Fruit fly (Drosophila melanogaster) whole organism, embryonic: Measurements from ENCODE around the gene CG6893.

ENCODE experiments used
- Atf6 ChIP-seq: fragments of 200-800 bp; sonication (Bioruptor generic); IDR thresholded peaks from 2 replicates; pipeline ENCODE4 v1.3.6; 2022; ENCODE audit warnings: missing biosample characterization, missing genetic modification characterization
- Bgb ChIP-seq: fragments of 200-800 bp; sonication (Bioruptor generic); IDR thresholded peaks from 2 replicates; pipeline ENCODE4 v1.3.6; 2022; ENCODE audit warnings: missing biosample characterization, missing genetic modification characterization; ENCODE audit not compliant: partially characterized antibody
- CG10267 ChIP-seq: fragments of 200-800 bp; sonication (Bioruptor generic); optimal IDR thresholded peaks from 2 replicates; lab custom pipeline; 2018; ENCODE audit warnings: missing biosample characterization, mild to moderate bottlenecking, missing genetic modification characterization, moderate library complexity
- CG12104 ChIP-seq: fragments of 200-800 bp; sonication (Bioruptor generic); optimal IDR thresholded peaks from 3 replicates; lab custom pipeline; 2016; ENCODE audit warnings: missing biosample characterization, missing genetic modification characterization
- CG12155 ChIP-seq: fragments of 200-800 bp; sonication (Bioruptor generic); optimal IDR thresholded peaks from 3 replicates; lab custom pipeline; 2016; ENCODE audit warnings: missing biosample characterization, missing genetic modification characterization
- CG14667 ChIP-seq: fragments of 200-800 bp; sonication (Bioruptor generic); IDR thresholded peaks from 2 replicates; pipeline ENCODE4 v1.3.6; 2022; ENCODE audit warnings: missing biosample characterization, missing genetic modification characterization
- CG15514 ChIP-seq: fragments of 200-800 bp; sonication (Bioruptor generic); optimal IDR thresholded peaks from 3 replicates; lab custom pipeline; 2017; ENCODE audit warnings: missing biosample characterization, missing genetic modification characterization, mild to moderate bottlenecking, moderate library complexity, missing genetic modification reagents
- CG15601 ChIP-seq: fragments of 200-800 bp; sonication (Bioruptor generic); optimal IDR thresholded peaks from 3 replicates; lab custom pipeline; 2019; ENCODE audit warnings: missing biosample characterization, mild to moderate bottlenecking, missing genetic modification characterization, moderate library complexity
- CG2889 ChIP-seq: fragments of 200-800 bp; sonication (Bioruptor generic); IDR thresholded peaks from 3 replicates; pipeline ENCODE4 v1.3.6; 2022; ENCODE audit warnings: missing biosample characterization, missing genetic modification characterization
- CG3407 ChIP-seq: fragments of 200-800 bp; sonication (Bioruptor generic); optimal IDR thresholded peaks from 2 replicates; lab custom pipeline; 2018; ENCODE audit warnings: missing biosample characterization, mild to moderate bottlenecking, missing genetic modification characterization
- CG3995 ChIP-seq: fragments of 200-800 bp; sonication (Bioruptor generic); optimal IDR thresholded peaks from 3 replicates; lab custom pipeline; 2016; ENCODE audit warnings: missing biosample characterization, missing genetic modification characterization
- CG4282 ChIP-seq: fragments of 200-800 bp; sonication (Bioruptor generic); optimal IDR thresholded peaks from 2 replicates; lab custom pipeline; 2016; ENCODE audit warnings: missing biosample characterization, missing genetic modification characterization
- CG6272 ChIP-seq: fragments of 200-800 bp; sonication (Bioruptor generic); IDR thresholded peaks from 2 replicates; pipeline ENCODE4 v1.3.6; 2022; ENCODE audit warnings: missing biosample characterization, missing genetic modification characterization
- CG6765 ChIP-seq: fragments of 200-800 bp; sonication (Bioruptor generic); optimal IDR thresholded peaks from 3 replicates; lab custom pipeline; 2017; ENCODE audit warnings: missing biosample characterization, mild to moderate bottlenecking, missing genetic modification characterization
- CG7556 ChIP-seq: fragments of 200-800 bp; sonication (Bioruptor generic); optimal IDR thresholded peaks from 2 replicates; lab custom pipeline; 2017; ENCODE audit warnings: missing biosample characterization, mild to moderate bottlenecking, missing genetic modification characterization
- CG9609 ChIP-seq: fragments of 200-800 bp; sonication (Bioruptor generic); optimal IDR thresholded peaks from 3 replicates; lab custom pipeline; 2016; ENCODE audit warnings: missing biosample characterization, missing genetic modification characterization
- CG9727 ChIP-seq: fragments of 200-800 bp; sonication (Bioruptor generic); optimal IDR thresholded peaks from 3 replicates; lab custom pipeline; 2017; ENCODE audit warnings: missing biosample characterization, mild to moderate bottlenecking, missing genetic modification characterization
- CG9797 ChIP-seq: fragments of 200-800 bp; sonication (Bioruptor generic); optimal IDR thresholded peaks from 3 replicates; lab custom pipeline; 2018; ENCODE audit warnings: missing biosample characterization, mild to moderate bottlenecking, missing genetic modification characterization
- Dp ChIP-seq: fragments of 200-800 bp; sonication (Bioruptor generic); optimal IDR thresholded peaks from 2 replicates; lab custom pipeline; 2018; ENCODE audit warnings: missing biosample characterization, mild to moderate bottlenecking, missing genetic modification characterization, moderate library complexity
- Drgx ChIP-seq: fragments of 200-800 bp; sonication (Bioruptor generic); IDR thresholded peaks from 2 replicates; pipeline ENCODE4 v1.3.6; 2022; ENCODE audit warnings: missing biosample characterization, missing genetic modification characterization
- E2f1 ChIP-seq: fragments of 200-800 bp; sonication (Bioruptor generic); IDR thresholded peaks from 2 replicates; pipeline ENCODE4 v1.3.6; 2022; ENCODE audit warnings: missing biosample characterization, missing genetic modification characterization
- Fer2 ChIP-seq: fragments of 200-800 bp; sonication (Bioruptor generic); optimal IDR thresholded peaks from 2 replicates; lab custom pipeline; 2018; ENCODE audit warnings: missing biosample characterization, mild to moderate bottlenecking, missing genetic modification characterization, moderate library complexity
- Gsc ChIP-seq: fragments of 200-800 bp; sonication (Bioruptor generic); IDR thresholded peaks from 2 replicates; pipeline ENCODE4 v1.3.6; 2022; ENCODE audit warnings: missing biosample characterization, missing genetic modification characterization
- Gug ChIP-seq: fragments of 200-800 bp; sonication (Bioruptor generic); IDR thresholded peaks from 4 replicates; pipeline ENCODE4 v1.3.6; 2022; ENCODE audit warnings: missing biosample characterization, missing genetic modification characterization
- Hr3 ChIP-seq: fragments of 200-800 bp; sonication (Bioruptor generic); optimal IDR thresholded peaks from 3 replicates; lab custom pipeline; 2016; ENCODE audit warnings: missing biosample characterization, missing genetic modification characterization
- Max ChIP-seq: fragments of 200-800 bp; sonication (Bioruptor generic); optimal IDR thresholded peaks from 2 replicates; lab custom pipeline; 2016; ENCODE audit warnings: missing biosample characterization, mild to moderate bottlenecking, missing genetic modification characterization
- NC2α ChIP-seq: fragments of 200-800 bp; sonication (Bioruptor generic); optimal IDR thresholded peaks from 2 replicates; lab custom pipeline; 2016; ENCODE audit warnings: missing biosample characterization, missing genetic modification characterization
- Nf-YB ChIP-seq: fragments of 200-800 bp; sonication (Bioruptor generic); optimal IDR thresholded peaks from 3 replicates; lab custom pipeline; 2019; ENCODE audit warnings: missing biosample characterization, mild to moderate bottlenecking, missing genetic modification characterization, moderate library complexity
- Nf-YC ChIP-seq: fragments of 200-800 bp; optimal IDR thresholded peaks from 3 replicates; lab custom pipeline; 2019; ENCODE audit warnings: missing biosample characterization, mild to moderate bottlenecking, missing genetic modification characterization, moderate library complexity
- Oaz ChIP-seq: fragments of 200-800 bp; sonication (Bioruptor generic); IDR thresholded peaks from 2 replicates; pipeline ENCODE4 v1.3.6; 2022; ENCODE audit warnings: missing biosample characterization, missing genetic modification characterization
- Six4 ChIP-seq: fragments of 200-800 bp; sonication (Bioruptor generic); optimal IDR thresholded peaks from 2 replicates; lab custom pipeline; 2016; ENCODE audit warnings: missing biosample characterization, missing genetic modification characterization
- Usf ChIP-seq: fragments of 200-800 bp; sonication (Bioruptor generic); optimal IDR thresholded peaks from 2 replicates; lab custom pipeline; 2017; ENCODE audit warnings: missing genotype, missing biosample characterization, missing genetic modification characterization
- YL-1 ChIP-seq: fragments of 200-800 bp; sonication (Bioruptor generic); optimal IDR thresholded peaks from 3 replicates; lab custom pipeline; 2017; ENCODE audit warnings: missing biosample characterization, mild to moderate bottlenecking, missing genetic modification characterization
- amos ChIP-seq: fragments of 200-800 bp; sonication (Bioruptor generic); IDR thresholded peaks from 2 replicates; pipeline ENCODE4 v1.3.6; 2022; ENCODE audit warnings: missing biosample characterization, missing genetic modification characterization; ENCODE audit not compliant: partially characterized antibody
- aop ChIP-seq: fragments of 200-800 bp; sonication (Bioruptor generic); IDR thresholded peaks from 2 replicates; pipeline ENCODE4 v1.3.6; 2022; ENCODE audit warnings: missing biosample characterization, missing genetic modification characterization
- ase ChIP-seq: fragments of 200-800 bp; sonication (Bioruptor generic); IDR thresholded peaks from 3 replicates; pipeline ENCODE4 v1.3.6; 2022; ENCODE audit warnings: missing biosample characterization, missing genetic modification characterization
- btn ChIP-seq: fragments of 200-800 bp; sonication (Bioruptor generic); optimal IDR thresholded peaks from 2 replicates; lab custom pipeline; 2016; ENCODE audit warnings: missing biosample characterization, missing genetic modification characterization
- cad ChIP-seq: fragments of >200 bp; optimal IDR thresholded peaks from 2 replicates; lab custom pipeline; 2017; ENCODE audit warnings: missing biosample characterization, missing genetic modification characterization
- cg ChIP-seq: fragments of 200-800 bp; sonication (Bioruptor generic); optimal IDR thresholded peaks from 3 replicates; lab custom pipeline; 2019; ENCODE audit warnings: missing biosample characterization, mild to moderate bottlenecking, missing genetic modification characterization, moderate library complexity
- crol ChIP-seq: fragments of 200-800 bp; sonication (Bioruptor generic); IDR thresholded peaks from 2 replicates; pipeline ENCODE4 v1.3.6; 2022; ENCODE audit warnings: missing biosample characterization, missing genetic modification characterization
- dpn ChIP-seq, 2 experiments: fragments of 200-800 bp; sonication (Bioruptor generic); optimal IDR thresholded peaks; 3 replicates each; lab custom pipeline; 2016; ENCODE audit warnings: missing biosample characterization in 2 of 2, missing genetic modification characterization in 2 of 2
- gem ChIP-seq: fragments of 200-800 bp; sonication (Bioruptor generic); optimal IDR thresholded peaks from 2 replicates; lab custom pipeline; 2019; ENCODE audit warnings: missing biosample characterization, mild to moderate bottlenecking, missing genetic modification characterization, moderate library complexity
- gt ChIP-seq: fragments of 200-800 bp; sonication (Bioruptor generic); IDR thresholded peaks from 2 replicates; pipeline ENCODE4 v1.3.6; 2022; ENCODE audit warnings: missing biosample characterization, missing genetic modification characterization
- jumu ChIP-seq: fragments of 200-800 bp; sonication (Bioruptor generic); optimal IDR thresholded peaks from 3 replicates; lab custom pipeline; 2016; ENCODE audit warnings: missing biosample characterization, missing genetic modification characterization
- ken ChIP-seq: fragments of 200-800 bp; sonication (Bioruptor generic); IDR thresholded peaks from 3 replicates; pipeline ENCODE4 v1.3.6; 2022; ENCODE audit warnings: missing biosample characterization, missing genetic modification characterization
- mld ChIP-seq: fragments of 200-800 bp; sonication (Bioruptor generic); IDR thresholded peaks from 3 replicates; pipeline ENCODE4 v1.3.6; 2022; ENCODE audit warnings: missing biosample characterization, missing genetic modification characterization; ENCODE audit not compliant: partially characterized antibody
- run ChIP-seq: fragments of 200-800 bp; sonication (Bioruptor generic); optimal IDR thresholded peaks from 3 replicates; lab custom pipeline; 2018; ENCODE audit warnings: missing biosample characterization, mild to moderate bottlenecking, missing genetic modification characterization
- sc ChIP-seq, 3 experiments: fragments of >200 bp in 2 of 3; fragments of 200-800 bp in 1 of 3; sonication (Bioruptor generic) in 1 of 3; optimal IDR thresholded peaks; 2 replicates in 2 of 3; 3 replicates in 1 of 3; lab custom pipeline; 2017; ENCODE audit warnings: mild to moderate bottlenecking in 1 of 3, missing biosample characterization in 1 of 3, missing genetic modification characterization in 1 of 3, missing genetic modification reagents in 1 of 3
- seq ChIP-seq: fragments of 200-800 bp; sonication (Bioruptor generic); IDR thresholded peaks from 2 replicates; pipeline ENCODE4 v1.3.6; 2022; ENCODE audit warnings: missing biosample characterization, missing genetic modification characterization
- trh ChIP-seq: fragments of 200-800 bp; sonication (Bioruptor generic); optimal IDR thresholded peaks from 2 replicates; lab custom pipeline; 2016; ENCODE audit warnings: missing biosample characterization, missing genetic modification characterization
- wek ChIP-seq: fragments of 200-800 bp; sonication (Bioruptor generic); optimal IDR thresholded peaks from 3 replicates; lab custom pipeline; 2018; ENCODE audit warnings: missing biosample characterization, mild to moderate bottlenecking, missing genetic modification characterization, moderate library complexity
- zen2 ChIP-seq: fragments of 200-800 bp; sonication (Bioruptor generic); IDR thresholded peaks from 3 replicates; pipeline ENCODE4 v1.3.6; 2022; ENCODE audit warnings: missing biosample characterization, missing genetic modification characterization; ENCODE audit not compliant: partially characterized antibody

Gene CG6893

dm6 chr3L:18672203-18672602, 21.8 kb upstream of the CG6893 start (continued):
- TF ChIP-seq Bgb (GFP tag; lab: Robert Waterston, UW) (peak; percentile 57), gem (tag; lab: Kevin White, UChicago) (no peak), ase (GFP tag; lab: Robert Waterston, UW) (no peak), CG9609 (GFP tag; lab: Kevin White, UChicago) (no peak), Nf-YB (GFP tag; lab: Kevin White, UChicago) (no peak), E2f1 (GFP tag; lab: Robert Waterston, UW) (no peak), aop (no peak), Six4 (GFP tag; lab: Kevin White, UChicago) (no peak), Fer2 (no peak), trh (GFP tag; lab: Kevin White, UChicago) (no peak), amos (GFP tag; lab: Robert Waterston, UW) (no peak), gt (GFP tag; lab: Robert Waterston, UW) (no peak), Drgx (GFP tag; lab: Robert Waterston, UW) (peak; percentile 36; the same call in 1 of the 2 replicates), CG3407 (GFP tag; lab: Kevin White, UChicago) (no peak), Gsc (GFP tag; lab: Robert Waterston, UW) (no peak), CG15514 (GFP tag; lab: Kevin White, UChicago) (peak; percentile 96), cg (GFP tag; lab: Kevin White, UChicago) (no peak), btn (GFP tag; lab: Kevin White, UChicago) (no peak), Atf6 (GFP tag; lab: Robert Waterston, UW) (no peak), CG12104 (no peak), NC2α (GFP tag; lab: Kevin White, UChicago) (no peak), seq (no peak; the same call in 1 of the 2 replicates), jumu (GFP tag; lab: Kevin White, UChicago) (no peak), CG2889 (GFP tag; lab: Robert Waterston, UW) (no peak), CG9727 (GFP tag; lab: Kevin White, UChicago) (no peak), CG4282 (no peak), CG10267 (tag; lab: Kevin White, UChicago) (peak; percentile 18), Nf-YC (tag; lab: Kevin White, UChicago) (no peak), Hr3 (GFP tag; lab: Kevin White, UChicago) (no peak), CG15601 (tag; lab: Kevin White, UChicago) (no peak), wek (GFP tag; lab: Kevin White, UChicago) (no peak), ken (GFP tag; lab: Robert Waterston, UW) (no peak), YL-1 (GFP tag; lab: Kevin White, UChicago) (peak; percentile 42), zen2 (GFP tag; lab: Robert Waterston, UW) (no peak), mld (GFP tag; lab: Robert Waterston, UW) (no peak), CG12155 (GFP tag; lab: Kevin White, UChicago) (no peak), CG7556 (GFP tag; lab: Kevin White, UChicago) (no peak), Max (GFP tag; lab: Kevin White, UChicago) (peak; percentile 51), dpn (GFP tag; optimal IDR thresholded peaks at IDR 0.05; lab: Kevin White, UChicago) (peak in 1 of 2 experiments; percentile 29), CG9797 (GFP tag; lab: Kevin White, UChicago) (peak; percentile 15), CG6765 (no peak), crol (GFP tag; lab: Robert Waterston, UW) (peak; percentile 99), sc (optimal IDR thresholded peaks at IDR 0.05; lab: Kevin White, UChicago) (no peak), sc (GFP tag; optimal IDR thresholded peaks at IDR 0.05; lab: Kevin White, UChicago) (no peak), CG14667 (GFP tag; lab: Robert Waterston, UW) (no peak), run (no peak), CG3995 (GFP tag; lab: Kevin White, UChicago) (peak; percentile 46), cad (GFP tag; lab: Kevin White, UChicago) (no peak), Usf (GFP tag; lab: Kevin White, UChicago) (no peak), Gug (GFP tag; lab: Robert Waterston, UW) (no peak), CG6272 (GFP tag; lab: Robert Waterston, UW) (0 out of 2 replicates have a peak, but pooled peaks have one; percentile 30), Oaz (no peak), Dp (no peak)
